Fruit fly (Drosophila melanogaster) whole organism, embryonic: ENCODE measurements around the gene CG31219.

Source experiments
- CG11398 ChIP-seq: fragments of 200-800 bp; sonication (Bioruptor generic); optimal IDR thresholded peaks from 2 replicates; lab custom pipeline; 2016; ENCODE audit warnings: missing biosample characterization, missing genetic modification characterization
- CG12155 ChIP-seq: fragments of 200-800 bp; sonication (Bioruptor generic); optimal IDR thresholded peaks from 3 replicates; lab custom pipeline; 2016; ENCODE audit warnings: missing biosample characterization, missing genetic modification characterization
- CG12391 ChIP-seq: fragments of 200-800 bp; sonication (Bioruptor generic); optimal IDR thresholded peaks from 3 replicates; lab custom pipeline; 2018; ENCODE audit warnings: missing biosample characterization, mild to moderate bottlenecking, missing genetic modification characterization, moderate library complexity
- CG13624 ChIP-seq: fragments of 200-800 bp; sonication (Bioruptor generic); optimal IDR thresholded peaks from 2 replicates; lab custom pipeline; 2016; ENCODE audit warnings: missing biosample characterization, missing genetic modification characterization
- CG14965 ChIP-seq: fragments of 200-800 bp; sonication (Bioruptor generic); optimal IDR thresholded peaks from 2 replicates; lab custom pipeline; 2016; ENCODE audit warnings: missing biosample characterization, missing genetic modification characterization, borderline replicate concordance
- CG18262 ChIP-seq: fragments of 200-800 bp; optimal IDR thresholded peaks from 3 replicates; lab custom pipeline; 2019; ENCODE audit warnings: missing biosample characterization, mild to moderate bottlenecking, missing genetic modification characterization, moderate library complexity
- CG2120 ChIP-seq: fragments of 200-800 bp; sonication (Bioruptor generic); optimal IDR thresholded peaks from 3 replicates; lab custom pipeline; 2016; ENCODE audit warnings: missing biosample characterization, missing genetic modification characterization
- CG34376 ChIP-seq: fragments of 200-800 bp; sonication (Bioruptor generic); optimal IDR thresholded peaks from 2 replicates; lab custom pipeline; 2018; ENCODE audit warnings: missing biosample characterization, mild to moderate bottlenecking, missing genetic modification characterization
- CG3726 ChIP-seq: fragments of 200-800 bp; sonication (Bioruptor generic); IDR thresholded peaks from 3 replicates; pipeline ENCODE4, ENCODE4 v1.3.6; 2022; ENCODE audit warnings: missing biosample characterization, missing genetic modification characterization
- CG43689 ChIP-seq: fragments of 200-800 bp; sonication (Bioruptor generic); IDR thresholded peaks from 2 replicates; pipeline ENCODE4 v1.3.6; 2022; ENCODE audit warnings: missing biosample characterization, missing genetic modification characterization
- CG4707 ChIP-seq: fragments of 200-800 bp; sonication (Bioruptor generic); optimal IDR thresholded peaks from 2 replicates; lab custom pipeline; 2018; ENCODE audit warnings: missing biosample characterization, mild to moderate bottlenecking, missing genetic modification characterization, moderate library complexity
- CG6791 ChIP-seq: fragments of 200-800 bp; sonication (Bioruptor generic); IDR thresholded peaks from 3 replicates; pipeline ENCODE4 v1.3.6; 2022; ENCODE audit warnings: missing biosample characterization, missing genetic modification characterization; ENCODE audit not compliant: partially characterized antibody
- CG7839 ChIP-seq: fragments of 200-800 bp; sonication (Bioruptor generic); optimal IDR thresholded peaks from 3 replicates; lab custom pipeline; 2018; ENCODE audit warnings: missing biosample characterization, mild to moderate bottlenecking, missing genetic modification characterization, moderate library complexity
- CG8388 ChIP-seq: fragments of 200-800 bp; sonication (Bioruptor generic); optimal IDR thresholded peaks from 2 replicates; lab custom pipeline; 2019; ENCODE audit warnings: missing biosample characterization, mild to moderate bottlenecking, missing genetic modification characterization, moderate library complexity
- CG9609 ChIP-seq: fragments of 200-800 bp; sonication (Bioruptor generic); optimal IDR thresholded peaks from 3 replicates; lab custom pipeline; 2016; ENCODE audit warnings: missing biosample characterization, missing genetic modification characterization
- CG9797 ChIP-seq: fragments of 200-800 bp; sonication (Bioruptor generic); optimal IDR thresholded peaks from 3 replicates; lab custom pipeline; 2018; ENCODE audit warnings: missing biosample characterization, mild to moderate bottlenecking, missing genetic modification characterization
- Doc3 ChIP-seq: fragments of 200-800 bp; sonication (Bioruptor generic); IDR thresholded peaks from 3 replicates; pipeline ENCODE4 v1.3.6; 2022; ENCODE audit warnings: missing biosample characterization, missing genetic modification characterization; ENCODE audit not compliant: partially characterized antibody
- Dref ChIP-seq: fragments of 200-800 bp; sonication (Bioruptor generic); IDR thresholded peaks from 2 replicates; pipeline ENCODE4 v1.3.6; 2022; ENCODE audit warnings: missing biosample characterization, missing genetic modification characterization
- ERR ChIP-seq: fragments of 200-800 bp; sonication (Bioruptor generic); optimal IDR thresholded peaks from 2 replicates; lab custom pipeline; 2016; ENCODE audit warnings: missing biosample characterization, missing genetic modification characterization
- Eip74EF ChIP-seq, 2 experiments: fragments of 200-800 bp in 1 of 2; fragments of >200 bp in 1 of 2; sonication (Bioruptor generic) in 1 of 2; optimal IDR thresholded peaks; 2 replicates each; lab custom pipeline; 2017 to 2019; ENCODE audit warnings: missing biosample characterization in 2 of 2, missing genetic modification characterization in 2 of 2, mild to moderate bottlenecking in 1 of 2, moderate library complexity in 1 of 2
- Elba2 ChIP-seq: fragments of 200-800 bp; sonication (Bioruptor generic); optimal IDR thresholded peaks from 3 replicates; lab custom pipeline; 2016; ENCODE audit warnings: missing biosample characterization, missing genetic modification characterization
- Ets97D ChIP-seq: fragments of 200-800 bp; sonication (Bioruptor generic); optimal IDR thresholded peaks from 3 replicates; lab custom pipeline; 2016; ENCODE audit warnings: missing biosample characterization, missing genetic modification characterization
- Kr ChIP-seq: fragments of 200-800 bp; sonication (Bioruptor generic); optimal IDR thresholded peaks from 2 replicates; lab custom pipeline; 2017; ENCODE audit warnings: missing biosample characterization, mild to moderate bottlenecking, missing genetic modification characterization
- NC2α ChIP-seq: fragments of 200-800 bp; sonication (Bioruptor generic); optimal IDR thresholded peaks from 2 replicates; lab custom pipeline; 2016; ENCODE audit warnings: missing biosample characterization, missing genetic modification characterization
- NC2β ChIP-seq: fragments of 200-800 bp; sonication (Bioruptor generic); optimal IDR thresholded peaks from 2 replicates; lab custom pipeline; 2016; ENCODE audit warnings: missing biosample characterization, missing genetic modification characterization
- Nf-YC ChIP-seq: fragments of 200-800 bp; optimal IDR thresholded peaks from 3 replicates; lab custom pipeline; 2019; ENCODE audit warnings: missing biosample characterization, mild to moderate bottlenecking, missing genetic modification characterization, moderate library complexity
- NfI ChIP-seq: fragments of 200-800 bp; sonication (Bioruptor generic); optimal IDR thresholded peaks from 3 replicates; lab custom pipeline; 2018; ENCODE audit warnings: missing biosample characterization, mild to moderate bottlenecking, missing genetic modification characterization, moderate library complexity
- Tbp ChIP-seq: fragments of >200 bp; optimal IDR thresholded peaks from 2 replicates; lab custom pipeline; 2018; ENCODE audit warnings: missing biosample characterization, missing genetic modification characterization
- Trl ChIP-seq, 3 experiments: fragments of >200 bp in 2 of 3; fragments of 200-800 bp in 1 of 3; sonication (Bioruptor generic) in 1 of 3; optimal IDR thresholded peaks; 2 replicates in 1 of 3; 3 replicates in 2 of 3; lab custom pipeline; 2016 to 2017; ENCODE audit warnings: missing biosample characterization in 1 of 3, missing genetic modification characterization in 1 of 3
- YL-1 ChIP-seq: fragments of 200-800 bp; sonication (Bioruptor generic); optimal IDR thresholded peaks from 3 replicates; lab custom pipeline; 2017; ENCODE audit warnings: missing biosample characterization, mild to moderate bottlenecking, missing genetic modification characterization
- aop ChIP-seq: fragments of 200-800 bp; sonication (Bioruptor generic); IDR thresholded peaks from 2 replicates; pipeline ENCODE4 v1.3.6; 2022; ENCODE audit warnings: missing biosample characterization, missing genetic modification characterization
- bcd ChIP-seq: fragments of 200-800 bp; sonication (Bioruptor generic); optimal IDR thresholded peaks from 2 replicates; lab custom pipeline; 2017; ENCODE audit warnings: missing biosample characterization, mild to moderate bottlenecking, missing genetic modification characterization
- br ChIP-seq: fragments of >200 bp; optimal IDR thresholded peaks from 2 replicates; lab custom pipeline; 2017
- chm ChIP-seq: fragments of 200-800 bp; sonication (Bioruptor generic); IDR thresholded peaks from 2 replicates; pipeline ENCODE4 v1.3.6; 2022; ENCODE audit warnings: missing biosample characterization, missing genetic modification characterization
- dati ChIP-seq: fragments of 200-800 bp; sonication (Bioruptor generic); IDR thresholded peaks from 2 replicates; pipeline ENCODE4 v1.3.6; 2022; ENCODE audit warnings: missing biosample characterization, missing genetic modification characterization
- dm ChIP-seq: fragments of 200-800 bp; sonication (Bioruptor generic); optimal IDR thresholded peaks from 3 replicates; lab custom pipeline; 2016; ENCODE audit warnings: missing biosample characterization, missing genetic modification characterization
- dysf ChIP-seq: fragments of 200-800 bp; sonication (Bioruptor generic); IDR thresholded peaks from 3 replicates; pipeline ENCODE4 v1.3.6; 2022; ENCODE audit warnings: missing biosample characterization, missing genetic modification characterization
- emc ChIP-seq: fragments of 200-800 bp; sonication (Bioruptor generic); optimal IDR thresholded peaks from 2 replicates; lab custom pipeline; 2016; ENCODE audit warnings: missing biosample characterization, missing genetic modification characterization
- mirr ChIP-seq: fragments of 200-800 bp; sonication (Bioruptor generic); optimal IDR thresholded peaks from 3 replicates; lab custom pipeline; 2018; ENCODE audit warnings: missing biosample characterization, mild to moderate bottlenecking, missing genetic modification characterization
- peb ChIP-seq: fragments of 200-800 bp; sonication (Bioruptor generic); IDR thresholded peaks from 2 replicates; pipeline ENCODE4 v1.3.6; 2022; ENCODE audit warnings: missing biosample characterization, missing genetic modification characterization
- phol ChIP-seq: fragments of 200-800 bp; sonication (Bioruptor generic); optimal IDR thresholded peaks from 3 replicates; lab custom pipeline; 2018; ENCODE audit warnings: missing biosample characterization, mild to moderate bottlenecking, missing genetic modification characterization, moderate library complexity
- prd ChIP-seq, 3 experiments: fragments of >200 bp in 2 of 3; fragments of 200-800 bp in 1 of 3; sonication (Bioruptor generic) in 1 of 3; optimal IDR thresholded peaks in 2 of 3; IDR thresholded peaks in 1 of 3; 2 replicates in 2 of 3; 3 replicates in 1 of 3; pipeline versions ENCODE4 v1.3.6 to Lab custom; 2017 to 2022; ENCODE audit warnings: missing biosample characterization in 1 of 3, missing genetic modification characterization in 1 of 3
- pros ChIP-seq: fragments of 200-800 bp; sonication (Bioruptor generic); optimal IDR thresholded peaks from 3 replicates; lab custom pipeline; 2019; ENCODE audit warnings: missing biosample characterization, mild to moderate bottlenecking, missing genetic modification characterization, moderate library complexity
- ro ChIP-seq: fragments of 200-800 bp; sonication (Bioruptor generic); IDR thresholded peaks from 2 replicates; pipeline ENCODE4 v1.3.6; 2022; ENCODE audit warnings: missing biosample characterization, missing genetic modification characterization
- schlank ChIP-seq: fragments of 200-800 bp; sonication (Bioruptor generic); optimal IDR thresholded peaks from 2 replicates; lab custom pipeline; 2018; ENCODE audit warnings: missing biosample characterization, mild to moderate bottlenecking, missing genetic modification characterization
- seq ChIP-seq: fragments of 200-800 bp; sonication (Bioruptor generic); IDR thresholded peaks from 2 replicates; pipeline ENCODE4 v1.3.6; 2022; ENCODE audit warnings: missing biosample characterization, missing genetic modification characterization
- slp2 ChIP-seq: fragments of 200-800 bp; sonication (Bioruptor generic); optimal IDR thresholded peaks from 2 replicates; lab custom pipeline; 2016; ENCODE audit warnings: missing biosample characterization, missing genetic modification characterization
- sug ChIP-seq: fragments of 200-800 bp; optimal IDR thresholded peaks from 2 replicates; lab custom pipeline; 2019; ENCODE audit warnings: missing biosample characterization, mild to moderate bottlenecking, missing genetic modification characterization, moderate library complexity
- tio ChIP-seq: fragments of 200-800 bp; sonication (Bioruptor generic); optimal IDR thresholded peaks from 2 replicates; lab custom pipeline; 2017; ENCODE audit warnings: missing biosample characterization, missing genetic modification characterization, inconsistent platforms
- tll ChIP-seq, 2 experiments: fragments of 200-800 bp in 1 of 2; fragments of >200 bp in 1 of 2; sonication (Bioruptor generic) in 1 of 2; optimal IDR thresholded peaks; 2 replicates each; lab custom pipeline; 2017 to 2019; ENCODE audit warnings: missing biosample characterization in 2 of 2, missing genetic modification characterization in 2 of 2, mild to moderate bottlenecking in 1 of 2, moderate library complexity in 1 of 2
- wor ChIP-seq: fragments of 200-800 bp; sonication (Bioruptor generic); IDR thresholded peaks from 2 replicates; pipeline ENCODE4 v1.3.6; 2022; ENCODE audit warnings: missing biosample characterization, missing genetic modification characterization

CG31219 gene

DNA sequence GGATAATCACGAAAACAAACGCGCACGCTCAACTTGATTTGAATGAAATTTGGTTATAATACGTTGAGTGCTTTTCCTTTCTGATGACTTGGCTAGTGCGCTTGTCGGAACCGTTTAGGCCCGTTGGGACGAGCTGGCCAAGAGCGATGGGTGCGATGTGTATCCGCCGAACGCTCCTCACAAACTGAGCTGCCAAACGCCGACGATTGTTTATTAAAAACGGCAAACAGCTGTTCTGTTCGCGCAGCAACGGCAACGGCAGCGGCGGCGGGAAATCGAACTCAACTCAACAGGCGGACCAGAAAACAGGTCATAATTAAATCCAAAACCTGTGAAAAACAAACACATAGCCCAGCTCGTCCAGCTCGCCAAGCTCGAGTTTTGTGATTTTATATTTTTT is 29.9 kb upstream of the CG31219 start (continued):
- TF ChIP-seq CG7839 (tag; lab: Kevin White, UChicago) (no peak), pros (no peak), Kr (GFP tag; lab: Kevin White, UChicago) (no peak), CG12155 (no peak), wor (GFP tag; lab: Robert Waterston, UW) (no peak), Doc3 (GFP tag; lab: Robert Waterston, UW) (no peak), NfI (GFP tag; lab: Kevin White, UChicago) (no peak), prd (optimal IDR thresholded peaks at IDR 0.05; lab: Kevin White, UChicago) (no peak), prd (GFP tag; IDR thresholded peaks at IDR 0.05; lab: Robert Waterston, UW) (no peak), ERR (no peak), CG9609 (GFP tag; lab: Kevin White, UChicago) (no peak), phol (tag; lab: Kevin White, UChicago) (no peak), NC2α (GFP tag; lab: Kevin White, UChicago) (no peak), emc (GFP tag; lab: Kevin White, UChicago) (no peak), dm (GFP tag; lab: Kevin White, UChicago) (no peak), Elba2 (GFP tag; lab: Kevin White, UChicago) (no peak), ro (GFP tag; lab: Robert Waterston, UW) (no peak), CG12391 (tag; lab: Kevin White, UChicago) (no peak), chm (GFP tag; lab: Robert Waterston, UW) (no peak), seq (no peak), Trl (optimal IDR thresholded peaks at IDR 0.05; lab: Kevin White, UChicago) (no peak), Trl (GFP tag; optimal IDR thresholded peaks at IDR 0.05; lab: Kevin White, UChicago) (no peak), CG14965 (GFP tag; lab: Kevin White, UChicago) (no peak), CG8388 (no peak), peb (GFP tag; lab: Robert Waterston, UW) (no peak), dati (GFP tag; lab: Robert Waterston, UW) (no peak), schlank (tag; lab: Kevin White, UChicago) (peak; percentile 5), YL-1 (GFP tag; lab: Kevin White, UChicago) (no peak), CG3726 (GFP tag; lab: Robert Waterston, UW) (no peak), slp2 (GFP tag; lab: Kevin White, UChicago) (no peak), CG18262 (tag; lab: Kevin White, UChicago) (no peak), br (lab: Kevin White, UChicago) (no peak), Nf-YC (peak; percentile 10), CG34376 (peak; percentile 48), CG11398 (GFP tag; lab: Kevin White, UChicago) (no peak), CG13624 (GFP tag; lab: Kevin White, UChicago) (peak; percentile 21), Ets97D (no peak), tio (GFP tag; lab: Kevin White, UChicago) (no peak), aop (GFP tag; lab: Robert Waterston, UW) (no peak), CG2120 (GFP tag; lab: Kevin White, UChicago) (no peak), dysf (GFP tag; lab: Robert Waterston, UW) (peak; percentile 5; the same call in 1 of the 3 replicates), NC2β (no peak), Tbp (GFP tag; lab: Kevin White, UChicago) (no peak), Dref (GFP tag; lab: Robert Waterston, UW) (no peak), CG4707 (GFP tag; lab: Kevin White, UChicago) (no peak), Eip74EF (GFP tag; optimal IDR thresholded peaks at IDR 0.05; lab: Kevin White, UChicago) (peak in 1 of 2 experiments; percentile 40), sug (peak; percentile 31), tll (GFP tag; optimal IDR thresholded peaks at IDR 0.05; lab: Kevin White, UChicago) (no peak), CG9797 (no peak), mirr (GFP tag; lab: Kevin White, UChicago) (peak; percentile 54), bcd (GFP tag; lab: Kevin White, UChicago) (no peak), CG43689 (GFP tag; lab: Robert Waterston, UW) (no peak), CG6791 (GFP tag; lab: Robert Waterston, UW) (no peak)
